Worm (Caenorhabditis elegans): ENCODE measurements around the gene T06D4.2.

T06D4.2 gene

ce11 chrII:3416528-3416927, 30.8 kb upstream of the T06D4.2 start, which contains the start of gene nep-6 (continued):
- no peak for TF ChIP-seq egl-43 (GFP tag; IDR thresholded peaks at IDR 0.05)

ce11 chrII:3414383-3414910, 28.7 kb upstream of the T06D4.2 start, which contains the start of the genes F18A12.7 and F18A12.2:
F18A12.7 (minus strand) TSS chrII:3414483.
F18A12.2 (plus strand) TSS chrII:3414860.
- TF ChIP-seq nhr-28 (tag; optimal IDR thresholded peaks at IDR 0.05) (no peak), dmd-8 (GFP tag; IDR thresholded peaks at IDR 0.05) (no peak), dmd-9 (GFP tag; IDR thresholded peaks at IDR 0.05) (no peak), jun-1 (tag; optimal IDR thresholded peaks at IDR 0.05) (no peak), ctbp-1 (GFP tag; IDR thresholded peaks at IDR 0.05) (no peak), ztf-11 (tag; optimal IDR thresholded peaks at IDR 0.05) (no peak), nhr-41 (GFP tag; IDR thresholded peaks at IDR 0.05) (no peak), ZK546.5 (tag; optimal IDR thresholded peaks at IDR 0.05) (no peak), unc-39 (tag; optimal IDR thresholded peaks at IDR 0.05) (no peak), ztf-7 (tag; optimal IDR thresholded peaks at IDR 0.05) (no peak), ces-1 (GFP tag; optimal IDR thresholded peaks at IDR 0.05) (no peak), mdt-29 (GFP tag; IDR thresholded peaks at IDR 0.05) (no peak), ceh-44 (GFP tag; IDR thresholded peaks at IDR 0.05) (no peak), nhr-102 (tag; optimal IDR thresholded peaks at IDR 0.05) (no peak), dpl-1 (GFP tag; optimal IDR thresholded peaks at IDR 0.05) (no peak), mep-1 (tag; optimal IDR thresholded peaks at IDR 0.05) (no peak), lin-13 (GFP tag; optimal IDR thresholded peaks at IDR 0.05) (no peak), lin-15B (tag; optimal IDR thresholded peaks at IDR 0.05) (no peak), php-3 (GFP tag; IDR thresholded peaks at IDR 0.05) (no peak)

ce11 chrII:3403535-3403934, 17.8 kb upstream of the T06D4.2 start, which contains the start of gene nep-8:
nep-8 (plus strand) TSS chrII:3403835.
- TF ChIP-seq aly-2 (tag; optimal IDR thresholded peaks at IDR 0.05) (no peak), T26A8.4 (GFP tag; IDR thresholded peaks at IDR 0.05) (no peak), aha-1 (tag) (no peak), fkh-10 (GFP tag; optimal IDR thresholded peaks at IDR 0.05) (no peak), nhr-237 (tag; optimal IDR thresholded peaks at IDR 0.05) (no peak), lsy-2 (tag; optimal IDR thresholded peaks at IDR 0.05) (no peak), set-16 (GFP tag; IDR thresholded peaks at IDR 0.05) (no peak), dmd-9 (GFP tag; IDR thresholded peaks at IDR 0.05) (no peak), ceh-28 (tag; optimal IDR thresholded peaks at IDR 0.05) (no peak), nhr-6 (tag; optimal IDR thresholded peaks at IDR 0.05) (no peak), Y105C5A.15 (GFP tag; IDR thresholded peaks at IDR 0.05) (no peak), F44E2.7 (GFP tag; IDR thresholded peaks at IDR 0.05) (no peak)

- TF ChIP-seq hmg-1.1 (GFP tag; IDR thresholded peaks at IDR 0.05): no peak
- TF ChIP-seq jun-1 (tag; optimal IDR thresholded peaks at IDR 0.05): no peak
- no peak for TF ChIP-seq lir-3 (tag; optimal IDR thresholded peaks at IDR 0.05)
- no peak for TF ChIP-seq hlh-30 (tag; optimal IDR thresholded peaks at IDR 0.05; ENCODE audit: insufficient read depth)
Observed at ce11 chrII:3402854-3403253, 17.1 kb upstream of the T06D4.2 start, which contains the start of gene nep-10. nep-10 (minus strand) TSS chrII:3402954.

- TF ChIP-seq aha-1 (tag) (peak; percentile 24), nhr-237 (tag; optimal IDR thresholded peaks at IDR 0.05) (no peak)
Observed at ce11 chrII:3399212-3399611, 13.5 kb upstream of the T06D4.2 start, which contains the start of gene nep-9. nep-9 (minus strand) TSS chrII:3399312.

Measured in whole organism, L4 larva.